Worm (Caenorhabditis elegans) whole organism, L2 larva: ENCODE measurements around the gene gck-3.

Source experiments
- alr-1 ChIP-seq: fragments of 150-350 bp; optimal IDR thresholded peaks from 2 replicates; lab custom pipeline; 2014; ENCODE audit warnings: missing biosample characterization, missing genetic modification characterization
- aly-2 ChIP-seq: fragments of 150-350 bp; optimal IDR thresholded peaks from 2 replicates; lab custom pipeline; 2014; ENCODE audit warnings: missing biosample characterization, missing genetic modification characterization
- crh-2 ChIP-seq: sonication (generic microtip); optimal IDR thresholded peaks from 2 replicates; lab custom pipeline; 2017; ENCODE audit warnings: missing biosample characterization, missing genetic modification characterization
- dmd-4 ChIP-seq: sonication (generic microtip); optimal IDR thresholded peaks from 2 replicates; lab custom pipeline; 2017; ENCODE audit warnings: missing biosample characterization, missing genetic modification characterization
- egl-27 ChIP-seq: sonication (generic microtip); optimal IDR thresholded peaks from 3 replicates; lab custom pipeline; 2017; ENCODE audit warnings: missing biosample characterization, missing genetic modification reagents, missing genetic modification characterization
- lin-13 ChIP-seq: fragments of 150-350 bp; optimal IDR thresholded peaks from 2 replicates; lab custom pipeline; 2014; ENCODE audit warnings: missing biosample characterization, missing genetic modification reagents, missing genetic modification characterization
- skn-1 ChIP-seq: sonication (generic microtip); optimal IDR thresholded peaks from 2 replicates; lab custom pipeline; 2017; ENCODE audit warnings: missing biosample characterization, missing genetic modification characterization
- unc-62 ChIP-seq: fragments of 150-350 bp; optimal IDR thresholded peaks from 2 replicates; lab custom pipeline; 2014; ENCODE audit warnings: missing biosample characterization, missing genetic modification reagents, missing genetic modification characterization
- zag-1 ChIP-seq: fragments of 150-350 bp; optimal IDR thresholded peaks from 2 replicates; lab custom pipeline; 2014; ENCODE audit warnings: missing biosample characterization, missing genetic modification characterization

DNA sequence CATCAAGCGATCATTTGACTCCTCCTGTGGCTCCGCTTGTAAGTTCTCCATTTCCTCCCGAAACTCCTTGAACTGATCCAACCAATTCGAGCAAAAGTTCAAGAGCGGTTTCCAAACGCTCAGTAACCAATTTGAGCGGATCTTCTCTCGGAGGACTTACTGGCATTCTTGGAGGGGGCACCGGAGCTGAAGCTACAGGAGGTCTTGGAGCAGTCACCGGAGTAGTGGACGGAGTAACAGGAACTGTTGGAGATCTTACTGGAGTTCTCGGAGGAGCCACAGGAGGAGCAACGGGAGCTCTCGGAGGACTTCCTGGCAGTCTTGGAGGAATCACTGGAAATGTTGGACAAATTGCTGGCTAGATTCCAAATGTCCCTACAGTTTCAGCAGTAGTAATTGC, 42.0 kb upstream of the gck-3 start:
- TF ChIP-seq lin-13 (GFP tag; lab: Kevin White, UChicago) (no peak), egl-27 (no peak), dmd-4 (tag; lab: Kevin White, UChicago) (no peak), zag-1 (tag; lab: Kevin White, UChicago) (no peak), unc-62 (GFP tag; lab: Kevin White, UChicago) (no peak), skn-1 (tag; lab: Kevin White, UChicago) (no peak), crh-2 (tag; lab: Kevin White, UChicago) (no peak), aly-2 (tag; lab: Kevin White, UChicago) (no peak), alr-1 (no peak)
